Worm (Caenorhabditis elegans) whole organism, midembryonic: ENCODE results near the gene F44G3.7.

ENCODE experiments used
- cog-1 ChIP-seq: sonication (generic microtip); optimal IDR thresholded peaks from 2 replicates; lab custom pipeline; 2016; ENCODE audit warnings: missing genetic modification characterization, missing compliant biosample characterization
- klf-2 ChIP-seq: fragments of 200-800 bp; sonication (Bioruptor generic); conservative IDR thresholded peaks from 2 replicates; pipeline ENCODE4 v1.3.6; 2022; ENCODE audit warnings: missing genetic modification reagents, missing genetic modification characterization, missing compliant biosample characterization

DNA sequence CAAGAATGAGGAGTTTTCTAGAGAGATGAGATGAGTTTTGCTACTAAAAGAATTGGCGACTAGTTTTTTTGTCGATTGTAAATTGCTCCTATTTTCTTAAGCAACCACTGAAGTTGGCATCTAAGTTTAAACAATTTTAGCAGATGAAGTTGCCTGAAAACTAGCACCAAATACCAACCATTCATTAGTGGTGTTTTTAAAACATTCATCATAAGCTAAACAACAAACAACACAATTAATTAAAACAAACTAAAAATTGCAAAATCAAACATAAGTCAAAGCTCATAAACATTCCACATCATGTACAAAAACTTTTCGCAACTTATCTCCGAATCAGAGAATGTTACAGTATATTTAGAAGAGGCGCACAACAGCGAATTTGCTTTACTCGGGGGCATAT is 45.2 kb upstream of the F44G3.7 start, which contains the start of gene srz-13:
- TF ChIP-seq cog-1 (no peak), klf-2 (no peak)
